Fruit fly (Drosophila melanogaster): ENCODE results near the gene Jon65Ai.
A peak's percentile ranks its signal among the peaks of the same experiment; 100 is the strongest.

The Jon65Ai gene

dm6 chr3L:6094697-6095096 lies 40.5 kb upstream of the Jon65Ai start, which contains the start of the genes CG10467 and loj (continued):
- peak; percentile 81 for TF ChIP-seq CG8944 (GFP tag; optimal IDR thresholded peaks at IDR 0.05)
- TF ChIP-seq abd-A (tag; optimal IDR thresholded peaks at IDR 0.05) = no peak
- peak; percentile 67 for TF ChIP-seq Jarid2 (GFP tag; optimal IDR thresholded peaks at IDR 0.05)
- peak; percentile 95 for TF ChIP-seq grau (tag; optimal IDR thresholded peaks at IDR 0.05)
- TF ChIP-seq Oli (tag; optimal IDR thresholded peaks at IDR 0.05) = peak; percentile 95
- TF ChIP-seq psq (GFP tag; optimal IDR thresholded peaks at IDR 0.05) = peak; percentile 91
- TF ChIP-seq chn (GFP tag; optimal IDR thresholded peaks at IDR 0.05) = peak; percentile 91
- TF ChIP-seq lmd (GFP tag; IDR thresholded peaks at IDR 0.05) = peak; percentile 98
- TF ChIP-seq CG34224 (GFP tag; IDR thresholded peaks at IDR 0.05; ENCODE audit: partially characterized antibody) = peak; percentile 53; the same call in 1 of the 3 replicates
- no peak for TF ChIP-seq D (optimal IDR thresholded peaks at IDR 0.05)
- TF ChIP-seq D (GFP tag; optimal IDR thresholded peaks at IDR 0.05) = peak; percentile 91
- TF ChIP-seq CG10147 (GFP tag; optimal IDR thresholded peaks at IDR 0.05) = peak; percentile 92
- peak; percentile 47 for TF ChIP-seq CG9797 (GFP tag; optimal IDR thresholded peaks at IDR 0.05)
- peak; percentile 83 for TF ChIP-seq CG18476 (GFP tag; optimal IDR thresholded peaks at IDR 0.05)
- TF ChIP-seq knrl (GFP tag; IDR thresholded peaks at IDR 0.05; ENCODE audit: partially characterized antibody) = peak; percentile 86
- TF ChIP-seq Opbp (GFP tag; IDR thresholded peaks at IDR 0.05; ENCODE audit: partially characterized antibody) = peak; percentile 78
- peak; percentile 84 for TF ChIP-seq Scr (GFP tag; IDR thresholded peaks at IDR 0.05; ENCODE audit: partially characterized antibody)
- no peak for TF ChIP-seq fru (optimal IDR thresholded peaks at IDR 0.05)
- no peak for TF ChIP-seq NK7.1 (GFP tag; optimal IDR thresholded peaks at IDR 0.05)
- TF ChIP-seq mld (GFP tag; IDR thresholded peaks at IDR 0.05; ENCODE audit: partially characterized antibody) = no peak
- TF ChIP-seq crc (GFP tag; optimal IDR thresholded peaks at IDR 0.05) = peak; percentile 56
- TF ChIP-seq CG8290 (GFP tag; optimal IDR thresholded peaks at IDR 0.05) = peak; percentile 90
- TF ChIP-seq CG8290 (tag; optimal IDR thresholded peaks at IDR 0.05) = peak in 1 of 2 experiments; percentile 67
- no peak for TF ChIP-seq tna (GFP tag; IDR thresholded peaks at IDR 0.05; ENCODE audit: partially characterized antibody)
- TF ChIP-seq CG12219 (GFP tag; optimal IDR thresholded peaks at IDR 0.05) = peak; percentile 73
- TF ChIP-seq HLH3B (GFP tag; IDR thresholded peaks at IDR 0.05) = peak; percentile 97
- no peak for TF ChIP-seq sqz (GFP tag; optimal IDR thresholded peaks at IDR 0.05)
- peak; percentile 81 for TF ChIP-seq CG17568 (GFP tag; optimal IDR thresholded peaks at IDR 0.05)
- peak; percentile 91 to 97 for TF ChIP-seq crp (GFP tag; optimal IDR thresholded peaks at IDR 0.05)
- TF ChIP-seq CG12659 (GFP tag; optimal IDR thresholded peaks at IDR 0.05) = peak; percentile 96
- no peak for TF ChIP-seq usp (GFP tag; optimal IDR thresholded peaks at IDR 0.05)
- peak; percentile 85 for TF ChIP-seq BEAF-32 (GFP tag; optimal IDR thresholded peaks at IDR 0.05)
- TF ChIP-seq lola (GFP tag; optimal IDR thresholded peaks at IDR 0.05) = peak in 1 of 3 experiments; percentile 97
- peak; percentile 92 for TF ChIP-seq CG33557 (GFP tag; optimal IDR thresholded peaks at IDR 0.05)
- TF ChIP-seq CG10959 (GFP tag; IDR thresholded peaks at IDR 0.05) = peak; percentile 94
- peak; percentile 95 for TF ChIP-seq CG2120 (GFP tag; optimal IDR thresholded peaks at IDR 0.05)
- peak in 1 of 2 experiments; percentile 63 for TF ChIP-seq insv (GFP tag; optimal IDR thresholded peaks at IDR 0.05)
- TF ChIP-seq Mrtf (GFP tag; IDR thresholded peaks at IDR 0.05) = peak; percentile 96
- TF ChIP-seq h (optimal IDR thresholded peaks at IDR 0.05) = no peak
- no peak for TF ChIP-seq Lpt (GFP tag; optimal IDR thresholded peaks at IDR 0.05)
- TF ChIP-seq CG9932 (GFP tag; IDR thresholded peaks at IDR 0.05) = peak; percentile 99
- TF ChIP-seq maf-S (GFP tag; optimal IDR thresholded peaks at IDR 0.05) = peak; percentile 69
- no peak for TF ChIP-seq sima (GFP tag; optimal IDR thresholded peaks at IDR 0.05)
- peak; percentile 93 for TF ChIP-seq CG18619 (GFP tag; optimal IDR thresholded peaks at IDR 0.05)
